Worm (Caenorhabditis elegans) whole organism, young adult: ENCODE data around the gene ZC513.14.

Experiments
- B0035.1 ChIP-seq: sonication (generic microtip); optimal IDR thresholded peaks from 2 replicates; lab custom pipeline; 2016; ENCODE audit warnings: missing genetic modification characterization, mild to moderate bottlenecking, missing compliant biosample characterization, missing genotype, missing genetic modification reagents
- F37B4.10 ChIP-seq: fragments of 200-800 bp; sonication (Bioruptor generic); IDR thresholded peaks from 2 replicates; pipeline ENCODE4 v1.3.6; 2022; ENCODE audit warnings: missing genetic modification characterization, missing compliant biosample characterization
- F49E8.2 ChIP-seq: sonication (generic microtip); optimal IDR thresholded peaks from 3 replicates; lab custom pipeline; 2017; ENCODE audit warnings: missing genetic modification characterization, mild to moderate bottlenecking, missing compliant biosample characterization, antibody characterized with exemption, moderate library complexity; ENCODE audit not compliant: insufficient read depth
- F57C9.4 ChIP-seq: sonication (generic microtip); optimal IDR thresholded peaks from 2 replicates; lab custom pipeline; 2017; ENCODE audit warnings: mild to moderate bottlenecking, missing genetic modification characterization, missing compliant biosample characterization
- K11D2.4 ChIP-seq: fragments of 200-800 bp; sonication (Bioruptor generic); IDR thresholded peaks from 2 replicates; pipeline ENCODE4 v1.3.6; 2022; ENCODE audit warnings: missing genetic modification reagents, missing genetic modification characterization, missing compliant biosample characterization
- T26A5.8 ChIP-seq: sonication (generic microtip); optimal IDR thresholded peaks from 2 replicates; lab custom pipeline; 2016; ENCODE audit warnings: missing genetic modification characterization, missing compliant biosample characterization
- Y53G8AR.9 ChIP-seq: fragments of 200-800 bp; sonication (Bioruptor generic); conservative IDR thresholded peaks from 2 replicates; pipeline ENCODE4 v1.3.6; 2022; ENCODE audit warnings: missing genetic modification reagents, missing genetic modification characterization, missing compliant biosample characterization
- Y56A3A.18 ChIP-seq: fragments of 200-800 bp; sonication (Bioruptor generic); IDR thresholded peaks from 2 replicates; pipeline ENCODE4 v1.3.6; 2022; ENCODE audit warnings: missing genetic modification reagents, missing genetic modification characterization, missing compliant biosample characterization
- Y95B8A.8 ChIP-seq: fragments of 200-800 bp; sonication (Bioruptor generic); IDR thresholded peaks from 2 replicates; pipeline ENCODE4 v1.3.6; 2022; ENCODE audit warnings: missing genetic modification reagents, missing genetic modification characterization, missing compliant biosample characterization
- ZK185.1 ChIP-seq: sonication (generic microtip); optimal IDR thresholded peaks from 2 replicates; lab custom pipeline; 2016; ENCODE audit warnings: mild to moderate bottlenecking, missing genetic modification characterization, missing compliant biosample characterization; ENCODE audit not compliant: poor library complexity, severe bottlenecking
- akir-1 ChIP-seq: fragments of 200-800 bp; sonication (Bioruptor generic); optimal IDR thresholded peaks from 2 replicates; lab custom pipeline; 2018; ENCODE audit warnings: mild to moderate bottlenecking, missing genetic modification characterization, moderate library complexity, missing compliant biosample characterization
- ama-1 ChIP-seq, 3 experiments: fragments of 150-350 bp in 1 of 3; sonication (generic microtip) in 2 of 3; optimal IDR thresholded peaks; 2 replicates each; lab custom pipeline; 2014 to 2018; ENCODE audit warnings: missing biosample characterization in 2 of 3, missing genetic modification characterization in 2 of 3, missing genetic modification reagents in 2 of 3
- aptf-2 ChIP-seq: fragments of 200-800 bp; sonication (Bioruptor generic); conservative IDR thresholded peaks from 2 replicates; pipeline ENCODE4 v1.3.6; 2022; ENCODE audit warnings: missing genetic modification reagents, missing genetic modification characterization, missing compliant biosample characterization
- atf-7 ChIP-seq: sonication (generic microtip); optimal IDR thresholded peaks from 2 replicates; lab custom pipeline; 2017; ENCODE audit warnings: mild to moderate bottlenecking, missing genetic modification characterization, missing compliant biosample characterization
- attf-5 ChIP-seq: fragments of 200-800 bp; sonication (Bioruptor generic); optimal IDR thresholded peaks from 2 replicates; lab custom pipeline; 2018; ENCODE audit warnings: mild to moderate bottlenecking, missing genetic modification characterization, missing compliant biosample characterization
- cebp-1 ChIP-seq, 2 experiments: fragments of 200-800 bp in 1 of 2; sonication (Bioruptor generic) in 1 of 2; sonication (generic microtip) in 1 of 2; IDR thresholded peaks in 1 of 2; optimal IDR thresholded peaks in 1 of 2; 2 replicates each; pipeline versions ENCODE4 v1.3.6 to Lab custom; 2017 to 2022; ENCODE audit warnings: missing compliant biosample characterization in 2 of 2, missing genetic modification characterization in 2 of 2, mild to moderate bottlenecking in 1 of 2, missing genetic modification reagents in 1 of 2, moderate library complexity in 1 of 2
- ceh-58 ChIP-seq: fragments of 200-800 bp; sonication (Bioruptor generic); IDR thresholded peaks from 2 replicates; pipeline ENCODE4 v1.3.6; 2022; ENCODE audit warnings: missing genetic modification characterization, missing compliant biosample characterization
- dox-1 ChIP-seq: fragments of 200-800 bp; sonication (Bioruptor generic); IDR thresholded peaks from 2 replicates; pipeline ENCODE4 v1.3.6; 2022; ENCODE audit warnings: missing genetic modification reagents, missing genetic modification characterization, missing compliant biosample characterization
- efl-1 ChIP-seq: fragments of 150-350 bp; optimal IDR thresholded peaks from 2 replicates; lab custom pipeline; 2014; ENCODE audit warnings: missing biosample characterization, missing genetic modification reagents, missing genetic modification characterization
- gei-17 ChIP-seq: fragments of 200-800 bp; sonication (Bioruptor generic); optimal IDR thresholded peaks from 2 replicates; lab custom pipeline; 2018; ENCODE audit warnings: mild to moderate bottlenecking, missing genetic modification characterization, missing compliant biosample characterization
- hmg-1.2 ChIP-seq: fragments of 200-800 bp; sonication (Bioruptor generic); IDR thresholded peaks from 2 replicates; pipeline ENCODE4 v1.3.6; 2022; ENCODE audit warnings: missing genetic modification reagents, missing genetic modification characterization, missing compliant biosample characterization
- hsf-1 ChIP-seq: fragments of 200-800 bp; sonication (Bioruptor generic); IDR thresholded peaks from 2 replicates; pipeline ENCODE4 v1.3.6; 2022; ENCODE audit warnings: missing genetic modification reagents, missing genetic modification characterization, missing compliant biosample characterization
- lin-35 ChIP-seq, 3 experiments: fragments of 150-350 bp in 2 of 3; sonication (generic microtip) in 1 of 3; optimal IDR thresholded peaks; 2 replicates each; lab custom pipeline; 2014 to 2018; ENCODE audit warnings: missing biosample characterization in 3 of 3, missing genetic modification characterization in 3 of 3, missing genetic modification reagents in 3 of 3
- lin-40 ChIP-seq: sonication (generic microtip); optimal IDR thresholded peaks from 2 replicates; lab custom pipeline; 2016; ENCODE audit warnings: missing genetic modification characterization, mild to moderate bottlenecking, missing compliant biosample characterization, missing genotype, missing genetic modification reagents
- lin-54 ChIP-seq: fragments of 200-800 bp; sonication (Bioruptor generic); optimal IDR thresholded peaks from 2 replicates; lab custom pipeline; 2018; ENCODE audit warnings: mild to moderate bottlenecking, missing genetic modification characterization, missing compliant biosample characterization
- lir-1 ChIP-seq: fragments of 200-800 bp; sonication (Bioruptor generic); conservative IDR thresholded peaks from 2 replicates; pipeline ENCODE4 v1.3.6; 2022; ENCODE audit warnings: missing genetic modification reagents, missing genetic modification characterization, missing compliant biosample characterization
- mcd-1 ChIP-seq: fragments of 200-800 bp; sonication (Bioruptor generic); IDR thresholded peaks from 2 replicates; pipeline ENCODE4 v1.3.6; 2022; ENCODE audit warnings: missing genetic modification reagents, missing genetic modification characterization, missing compliant biosample characterization
- nfya-2 ChIP-seq: fragments of 200-800 bp; sonication (Bioruptor generic); IDR thresholded peaks from 2 replicates; pipeline ENCODE4 v1.3.6; 2022; ENCODE audit warnings: missing genetic modification reagents, missing genetic modification characterization, missing compliant biosample characterization
- nfyb-1 ChIP-seq: fragments of 200-800 bp; sonication (Bioruptor generic); IDR thresholded peaks from 2 replicates; pipeline ENCODE4 v1.3.6; 2022; ENCODE audit warnings: missing genetic modification reagents, missing genetic modification characterization, missing compliant biosample characterization
- rec-8 ChIP-seq, 2 experiments: sonication (generic microtip); optimal IDR thresholded peaks; 2 replicates each; lab custom pipeline; 2016; ENCODE audit warnings: mild to moderate bottlenecking in 2 of 2, missing genetic modification characterization in 2 of 2, missing genetic modification reagents in 2 of 2, missing genotype in 2 of 2, missing biosample characterization in 1 of 2, missing compliant biosample characterization in 1 of 2, moderate library complexity in 1 of 2
- rpc-1 ChIP-seq, 2 experiments: fragments of 150-350 bp in 1 of 2; sonication (generic microtip) in 1 of 2; optimal IDR thresholded peaks; 2 replicates each; lab custom pipeline; 2014 to 2018; ENCODE audit warnings: missing biosample characterization in 1 of 2, missing genetic modification characterization in 1 of 2, missing genetic modification reagents in 1 of 2, missing genotype in 1 of 2
- snpc-1.1 ChIP-seq: sonication (generic microtip); optimal IDR thresholded peaks from 2 replicates; lab custom pipeline; 2017; ENCODE audit warnings: missing genetic modification characterization, mild to moderate bottlenecking, missing compliant biosample characterization, antibody characterized with exemption, moderate library complexity, missing genotype, missing genetic modification reagents; ENCODE audit not compliant: insufficient read depth
- somi-1 ChIP-seq: fragments of 200-800 bp; sonication (Bioruptor generic); optimal IDR thresholded peaks from 2 replicates; lab custom pipeline; 2018; ENCODE audit warnings: mild to moderate bottlenecking, missing genetic modification characterization, missing compliant biosample characterization
- xnd-1 ChIP-seq: sonication (generic microtip); optimal IDR thresholded peaks from 2 replicates; lab custom pipeline; 2016; ENCODE audit warnings: missing genotype, missing genetic modification reagents, missing genetic modification characterization, missing compliant biosample characterization
- zim-3 ChIP-seq: sonication (generic microtip); optimal IDR thresholded peaks from 2 replicates; lab custom pipeline; 2017; ENCODE audit warnings: mild to moderate bottlenecking, missing genetic modification characterization, moderate library complexity, missing compliant biosample characterization
- ztf-28 ChIP-seq: fragments of 200-800 bp; sonication (Bioruptor generic); IDR thresholded peaks from 2 replicates; pipeline ENCODE4 v1.3.6; 2022; ENCODE audit warnings: missing genetic modification reagents, missing genetic modification characterization, missing compliant biosample characterization

Gene ZC513.14

ce11 chrV:8040247-8041084 lies 4.6 kb upstream of the ZC513.14 start:
- TF ChIP-seq lin-35 (GFP tag; optimal IDR thresholded peaks at IDR 0.05; lab: Kevin White, UChicago), result no peak
- TF ChIP-seq dox-1 (GFP tag; lab: Robert Waterston, UW), result 0 out of 2 replicates have a peak, but pooled peaks have one; percentile 5
- no peak for TF ChIP-seq xnd-1
- peak; percentile 54 for TF ChIP-seq somi-1 (GFP tag; lab: Kevin White, UChicago)
- TF ChIP-seq nfyb-1 (GFP tag; lab: Robert Waterston, UW), result no peak
- TF ChIP-seq aptf-2, result no peak
- TF ChIP-seq hsf-1 (GFP tag; lab: Robert Waterston, UW), result peak; percentile 89
- TF ChIP-seq ztf-28 (GFP tag; lab: Robert Waterston, UW), result no peak
- no peak for TF ChIP-seq rec-8 (tag; optimal IDR thresholded peaks at IDR 0.05; lab: Kevin White, UChicago)
- TF ChIP-seq T26A5.8, result no peak
- no peak for TF ChIP-seq mcd-1 (GFP tag; lab: Robert Waterston, UW)
- no peak for TF ChIP-seq efl-1 (GFP tag; lab: Kevin White, UChicago)
- TF ChIP-seq ZK185.1 (tag; lab: Kevin White, UChicago), result no peak
- no peak for TF ChIP-seq lin-54 (GFP tag; lab: Kevin White, UChicago)
- TF ChIP-seq F57C9.4 (tag; lab: Kevin White, UChicago), result no peak
- no peak for TF ChIP-seq akir-1 (GFP tag; lab: Kevin White, UChicago)
- TF ChIP-seq F49E8.2 (tag; lab: Kevin White, UChicago), result no peak
- TF ChIP-seq ceh-58 (GFP tag; lab: Robert Waterston, UW), result no peak
- TF ChIP-seq rpc-1 (optimal IDR thresholded peaks at IDR 0.05; lab: Kevin White, UChicago), result peak; percentile 38
- TF ChIP-seq rpc-1 (tag; optimal IDR thresholded peaks at IDR 0.05; lab: Kevin White, UChicago), result no peak
- TF ChIP-seq snpc-1.1, result no peak
- TF ChIP-seq ama-1 (optimal IDR thresholded peaks at IDR 0.05; lab: Kevin White, UChicago), result peak; percentile 86
- no peak for TF ChIP-seq ama-1 (GFP tag; optimal IDR thresholded peaks at IDR 0.05; lab: Kevin White, UChicago)
- TF ChIP-seq zim-3 (tag; lab: Kevin White, UChicago), result no peak
- TF ChIP-seq, all 124 proteins: peak for 5

DNA sequence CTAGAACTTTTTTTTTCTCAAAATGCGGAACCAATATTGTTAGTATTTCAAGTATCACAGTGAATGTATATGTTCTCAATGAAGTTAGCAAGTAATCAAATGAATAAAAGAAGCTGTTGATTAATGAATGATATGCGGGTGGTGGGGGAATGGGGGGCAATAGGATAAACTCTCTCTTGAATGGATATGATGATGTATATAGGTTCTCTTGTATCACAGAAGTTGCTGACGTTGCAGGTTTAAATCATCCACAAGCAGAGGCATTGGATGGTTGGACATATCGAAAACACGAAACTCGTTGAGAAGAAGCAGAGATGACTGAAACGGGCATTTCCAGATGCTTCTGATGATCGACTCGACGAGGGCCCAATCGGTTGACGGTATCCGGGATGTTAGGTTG lies 3.8 kb upstream of the ZC513.14 start:
- TF ChIP-seq Y56A3A.18 (GFP tag; lab: Robert Waterston, UW) (0 out of 2 replicates have a peak, but pooled peaks have one; percentile 10), F37B4.10 (no peak)

DNA sequence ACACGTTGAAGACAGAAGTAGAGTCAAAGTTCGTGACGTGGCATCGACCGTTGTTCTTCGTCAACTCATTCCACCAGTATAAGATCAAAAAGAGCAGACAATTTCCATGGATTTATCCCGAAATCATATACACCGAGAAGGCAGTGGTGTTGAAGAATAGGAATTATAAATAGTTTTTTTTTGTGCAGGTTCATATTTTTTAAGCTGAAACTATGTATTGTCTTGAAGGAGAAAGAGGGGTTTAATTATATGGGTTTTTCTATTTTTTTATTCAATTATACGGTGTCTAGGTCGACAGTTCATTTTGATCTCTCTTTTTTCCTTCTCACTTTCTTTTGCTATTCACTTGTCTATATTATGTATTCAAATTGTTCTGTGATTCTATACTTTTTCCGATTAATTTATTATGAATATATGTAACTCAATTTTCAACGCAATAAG lies 3.3 kb upstream of the ZC513.14 start:
- TF ChIP-seq nfyb-1 (GFP tag; lab: Robert Waterston, UW), result 0 out of 2 replicates have a peak, but pooled peaks have one; percentile 48
- no peak for TF ChIP-seq lir-1 (GFP tag; lab: Robert Waterston, UW)
- 0 out of 2 replicates have a peak, but pooled peaks have one; percentile 5 for TF ChIP-seq dox-1 (GFP tag; lab: Robert Waterston, UW)
- TF ChIP-seq snpc-1.1, result no peak
- peak; percentile 3 for TF ChIP-seq atf-7 (tag; lab: Kevin White, UChicago)
- no peak for TF ChIP-seq nfya-2
- TF ChIP-seq Y53G8AR.9 (GFP tag; lab: Robert Waterston, UW), result 0 out of 2 replicates have a peak, but pooled peaks have one; percentile 33
- peak; percentile 42 for TF ChIP-seq B0035.1 (tag; lab: Kevin White, UChicago)
- TF ChIP-seq ama-1 (optimal IDR thresholded peaks at IDR 0.05; lab: Kevin White, UChicago), result peak; percentile 14
- no peak for TF ChIP-seq ama-1 (GFP tag; optimal IDR thresholded peaks at IDR 0.05; lab: Kevin White, UChicago)
- no peak for TF ChIP-seq T26A5.8
- peak; percentile 1 for TF ChIP-seq lin-40 (tag; lab: Kevin White, UChicago)
- TF ChIP-seq K11D2.4 (GFP tag; lab: Robert Waterston, UW), result peak; percentile 68; the same call in 1 of the 2 replicates
- 0 out of 2 replicates have a peak, but pooled peaks have one; percentile 15 for TF ChIP-seq hmg-1.2
- 0 out of 2 replicates have a peak, but pooled peaks have one; percentile 5 for TF ChIP-seq Y95B8A.8 (GFP tag; lab: Robert Waterston, UW)
- TF ChIP-seq gei-17 (GFP tag; lab: Kevin White, UChicago), result peak; percentile 28
- no peak for TF ChIP-seq cebp-1 (GFP tag; IDR thresholded peaks at IDR 0.05; lab: Robert Waterston, UW)
- TF ChIP-seq cebp-1 (tag; optimal IDR thresholded peaks at IDR 0.05; lab: Kevin White, UChicago), result no peak
- no peak for TF ChIP-seq attf-5
